Fruit fly (Drosophila melanogaster) whole organism: ENCODE results near the gene CG45105.

ENCODE experiments used
- CG8478 ChIP-seq: fragments of >200 bp; optimal IDR thresholded peaks from 2 replicates; lab custom pipeline; 2018; ENCODE audit warnings: inconsistent platforms
- EcR ChIP-seq, 2 experiments: fragments of >200 bp; optimal IDR thresholded peaks; 2 replicates each; lab custom pipeline; 2017; ENCODE audit warnings: missing biosample characterization in 2 of 2, missing genetic modification characterization in 2 of 2, missing genetic modification reagents in 2 of 2
- psq ChIP-seq: fragments of >200 bp; optimal IDR thresholded peaks from 2 replicates; lab custom pipeline; 2017

- no peak for TF ChIP-seq CG8478
- TF ChIP-seq EcR (GFP tag; optimal IDR thresholded peaks at IDR 0.05; lab: Kevin White, UChicago), result no peak
- no peak for TF ChIP-seq psq
Measured at dm6 chr3R:15925939-15926338, 8.1 kb upstream of the CG45105 start.
